Fruit fly (Drosophila melanogaster) whole organism, prepupa: Measurements from ENCODE around the gene CG15696.

Source experiments
- Blimp-1 ChIP-seq: fragments of 200-800 bp; sonication (Bioruptor generic); optimal IDR thresholded peaks from 3 replicates; lab custom pipeline; 2017; ENCODE audit warnings: missing biosample characterization, missing genetic modification characterization, mild to moderate bottlenecking, moderate library complexity, missing genetic modification reagents
- CG10631 ChIP-seq: fragments of 200-800 bp; sonication (Bioruptor generic); optimal IDR thresholded peaks from 2 replicates; lab custom pipeline; 2016; ENCODE audit warnings: missing biosample characterization, missing genetic modification characterization
- CG10669 ChIP-seq: fragments of 200-800 bp; sonication (Bioruptor generic); optimal IDR thresholded peaks from 3 replicates; lab custom pipeline; 2018; ENCODE audit warnings: missing biosample characterization, mild to moderate bottlenecking, missing genetic modification characterization, moderate library complexity
- CG11294 ChIP-seq: fragments of 200-800 bp; sonication (Bioruptor generic); IDR thresholded peaks from 2 replicates; pipeline ENCODE4 v1.3.6; 2022; ENCODE audit warnings: missing biosample characterization, missing genetic modification characterization
- CG11762 ChIP-seq: fragments of 200-800 bp; sonication (Bioruptor generic); optimal IDR thresholded peaks from 3 replicates; lab custom pipeline; 2016; ENCODE audit warnings: missing biosample characterization, missing genetic modification characterization; ENCODE audit not compliant: insufficient read depth
- CG11902 ChIP-seq: fragments of 200-800 bp; sonication (Bioruptor generic); optimal IDR thresholded peaks from 3 replicates; lab custom pipeline; 2016; ENCODE audit warnings: missing biosample characterization, missing genetic modification characterization
- CG15336 ChIP-seq: fragments of 200-800 bp; sonication (Bioruptor generic); IDR thresholded peaks from 2 replicates; pipeline ENCODE4 v1.3.6; 2022; ENCODE audit warnings: missing biosample characterization, missing genetic modification characterization
- CG1621 ChIP-seq: fragments of 200-800 bp; sonication (Bioruptor generic); optimal IDR thresholded peaks from 3 replicates; lab custom pipeline; 2018; ENCODE audit warnings: missing biosample characterization, mild to moderate bottlenecking, missing genetic modification characterization
- CG3032 ChIP-seq: fragments of 200-800 bp; optimal IDR thresholded peaks from 2 replicates; lab custom pipeline; 2019; ENCODE audit warnings: missing biosample characterization, mild to moderate bottlenecking, missing genetic modification characterization, moderate library complexity
- CG3919 ChIP-seq: fragments of 200-800 bp; sonication (Bioruptor generic); optimal IDR thresholded peaks from 3 replicates; lab custom pipeline; 2016; ENCODE audit warnings: missing biosample characterization, missing genetic modification characterization
- CG4318 ChIP-seq: fragments of 200-800 bp; sonication (Bioruptor generic); optimal IDR thresholded peaks from 3 replicates; lab custom pipeline; 2017; ENCODE audit warnings: missing biosample characterization, mild to moderate bottlenecking, missing genetic modification characterization
- CG6163 ChIP-seq: fragments of 200-800 bp; sonication (Bioruptor generic); IDR thresholded peaks from 3 replicates; pipeline ENCODE4 v1.3.6; 2022; ENCODE audit warnings: missing biosample characterization, missing genetic modification characterization
- CG6808 ChIP-seq: fragments of 200-800 bp; sonication (Bioruptor generic); optimal IDR thresholded peaks from 3 replicates; lab custom pipeline; 2017; ENCODE audit warnings: missing biosample characterization, missing genetic modification characterization, mild to moderate bottlenecking, moderate library complexity, missing genetic modification reagents
- CG6854 ChIP-seq: fragments of 200-800 bp; sonication (Bioruptor generic); optimal IDR thresholded peaks from 2 replicates; lab custom pipeline; 2017; ENCODE audit warnings: missing biosample characterization, mild to moderate bottlenecking, missing genetic modification characterization
- CG7368 ChIP-seq: fragments of 200-800 bp; sonication (Bioruptor generic); optimal IDR thresholded peaks from 3 replicates; lab custom pipeline; 2016; ENCODE audit warnings: missing biosample characterization, missing genetic modification characterization
- CG8119 ChIP-seq: fragments of 200-800 bp; sonication (Bioruptor generic); IDR thresholded peaks from 3 replicates; pipeline ENCODE4 v1.3.6; 2022; ENCODE audit warnings: missing biosample characterization, missing genetic modification characterization
- CG8319 ChIP-seq: fragments of 200-800 bp; sonication (Bioruptor generic); optimal IDR thresholded peaks from 3 replicates; lab custom pipeline; 2016; ENCODE audit warnings: missing biosample characterization, missing genetic modification characterization
- Eip75B ChIP-seq: fragments of 200-800 bp; sonication (Bioruptor generic); optimal IDR thresholded peaks from 3 replicates; lab custom pipeline; 2016; ENCODE audit warnings: missing biosample characterization, missing genetic modification characterization
- Eip78C ChIP-seq: fragments of 200-800 bp; sonication (Bioruptor generic); peaks from one replicate; lab custom pipeline; 2016; ENCODE audit warnings: missing biosample characterization, missing genetic modification characterization
- Eip93F ChIP-seq: fragments of 200-800 bp; sonication (Bioruptor generic); optimal IDR thresholded peaks from 2 replicates; lab custom pipeline; 2016; ENCODE audit warnings: missing biosample characterization, mild to moderate bottlenecking, missing genetic modification characterization
- Ets21C ChIP-seq: fragments of 200-800 bp; sonication (Bioruptor generic); optimal IDR thresholded peaks from 3 replicates; lab custom pipeline; 2016; ENCODE audit warnings: missing biosample characterization, missing genetic modification characterization
- Ets96B ChIP-seq: fragments of 200-800 bp; optimal IDR thresholded peaks from 2 replicates; lab custom pipeline; 2019; ENCODE audit warnings: missing biosample characterization, mild to moderate bottlenecking, missing genetic modification characterization, moderate library complexity
- Gug ChIP-seq: fragments of 200-800 bp; sonication (Bioruptor generic); IDR thresholded peaks from 2 replicates; pipeline ENCODE4 v1.3.6; 2022; ENCODE audit warnings: missing biosample characterization, missing genetic modification characterization
- Hr38 ChIP-seq: sonication (Bioruptor generic); optimal IDR thresholded peaks from 2 replicates; lab custom pipeline; 2016; ENCODE audit warnings: missing biosample characterization, missing genetic modification characterization
- Hr4 ChIP-seq: fragments of 200-800 bp; sonication (Bioruptor generic); optimal IDR thresholded peaks from 3 replicates; lab custom pipeline; 2016; ENCODE audit warnings: missing biosample characterization, missing genetic modification characterization
- Met ChIP-seq: fragments of 200-800 bp; sonication (Bioruptor generic); optimal IDR thresholded peaks from 3 replicates; lab custom pipeline; 2016; ENCODE audit warnings: missing biosample characterization, missing genetic modification characterization
- OdsH ChIP-seq: fragments of 200-800 bp; sonication (Bioruptor generic); optimal IDR thresholded peaks from 3 replicates; lab custom pipeline; 2016; ENCODE audit warnings: missing biosample characterization, missing genetic modification characterization
- Smox ChIP-seq: fragments of 200-800 bp; sonication (Bioruptor generic); optimal IDR thresholded peaks from 3 replicates; lab custom pipeline; 2016; ENCODE audit warnings: missing biosample characterization, missing genetic modification characterization
- Sox102F ChIP-seq: fragments of 200-800 bp; sonication (Bioruptor generic); optimal IDR thresholded peaks from 2 replicates; lab custom pipeline; 2016; ENCODE audit warnings: missing biosample characterization, mild to moderate bottlenecking, missing genetic modification characterization
- Sox14 ChIP-seq: fragments of 200-800 bp; sonication (Bioruptor generic); optimal IDR thresholded peaks from 3 replicates; lab custom pipeline; 2016; ENCODE audit warnings: missing biosample characterization, missing genetic modification characterization
- acj6 ChIP-seq: fragments of 200-800 bp; sonication (Bioruptor generic); optimal IDR thresholded peaks from 3 replicates; lab custom pipeline; 2016; ENCODE audit warnings: missing biosample characterization, missing genetic modification characterization
- cyc ChIP-seq: fragments of 200-800 bp; sonication (Bioruptor generic); optimal IDR thresholded peaks from 3 replicates; lab custom pipeline; 2016; ENCODE audit warnings: missing biosample characterization, missing genetic modification characterization
- dsx ChIP-seq: fragments of 200-800 bp; optimal IDR thresholded peaks from 3 replicates; lab custom pipeline; 2019; ENCODE audit warnings: missing biosample characterization, mild to moderate bottlenecking, missing genetic modification characterization, moderate library complexity; ENCODE audit not compliant: poor library complexity, severe bottlenecking
- eg ChIP-seq: fragments of 200-800 bp; sonication (Bioruptor generic); IDR thresholded peaks from 3 replicates; pipeline ENCODE4 v1.3.6; 2022; ENCODE audit warnings: missing biosample characterization, missing genetic modification characterization
- esn ChIP-seq: fragments of 200-800 bp; sonication (Bioruptor generic); optimal IDR thresholded peaks from 2 replicates; lab custom pipeline; 2016; ENCODE audit warnings: missing biosample characterization, mild to moderate bottlenecking, missing genetic modification characterization, moderate library complexity
- fd59A ChIP-seq: fragments of 200-800 bp; sonication (Bioruptor generic); optimal IDR thresholded peaks from 2 replicates; lab custom pipeline; 2017; ENCODE audit warnings: missing biosample characterization, mild to moderate bottlenecking, missing genetic modification characterization, missing genetic modification reagents
- fkh ChIP-seq: fragments of 200-800 bp; sonication (Bioruptor generic); optimal IDR thresholded peaks from 3 replicates; lab custom pipeline; 2017; ENCODE audit warnings: missing biosample characterization, mild to moderate bottlenecking, missing genetic modification characterization, moderate library complexity
- lz ChIP-seq: fragments of 200-800 bp; sonication (Bioruptor generic); optimal IDR thresholded peaks from 3 replicates; lab custom pipeline; 2016; ENCODE audit warnings: missing biosample characterization, missing genetic modification characterization
- net ChIP-seq: fragments of 200-800 bp; sonication (Bioruptor generic); optimal IDR thresholded peaks from 3 replicates; lab custom pipeline; 2016; ENCODE audit warnings: missing biosample characterization, missing genetic modification characterization
- pdm3 ChIP-seq: fragments of 200-800 bp; sonication (Bioruptor generic); optimal IDR thresholded peaks from 3 replicates; lab custom pipeline; 2016; ENCODE audit warnings: missing biosample characterization, missing genetic modification characterization
- salr ChIP-seq, 2 experiments: fragments of 200-800 bp; sonication (Bioruptor generic); optimal IDR thresholded peaks; 3 replicates each; lab custom pipeline; 2016 to 2018; ENCODE audit warnings: missing biosample characterization in 2 of 2, missing genetic modification characterization in 2 of 2, mild to moderate bottlenecking in 1 of 2
- spab ChIP-seq: fragments of 200-800 bp; sonication (Bioruptor generic); optimal IDR thresholded peaks from 2 replicates; lab custom pipeline; 2017; ENCODE audit warnings: missing biosample characterization, mild to moderate bottlenecking, missing genetic modification characterization, missing genetic modification reagents
- ss ChIP-seq, 2 experiments: fragments of 200-800 bp; sonication (Bioruptor generic); optimal IDR thresholded peaks; 2 replicates in 1 of 2; 3 replicates in 1 of 2; lab custom pipeline; 2017 to 2018; ENCODE audit warnings: mild to moderate bottlenecking in 2 of 2, missing biosample characterization in 2 of 2, missing genetic modification characterization in 2 of 2, moderate library complexity in 1 of 2
- svp ChIP-seq: fragments of 200-800 bp; sonication (Bioruptor generic); peaks from one replicate; lab custom pipeline; 2016; ENCODE audit warnings: missing biosample characterization, missing genetic modification characterization
- topi ChIP-seq: fragments of 200-800 bp; sonication (Bioruptor generic); optimal IDR thresholded peaks from 3 replicates; lab custom pipeline; 2016; ENCODE audit warnings: missing biosample characterization, missing genetic modification characterization
- vri ChIP-seq: fragments of 200-800 bp; sonication (Bioruptor generic); optimal IDR thresholded peaks from 3 replicates; lab custom pipeline; 2016; ENCODE audit warnings: missing biosample characterization, mild to moderate bottlenecking, missing genetic modification characterization

The CG15696 gene

dm6 chr3R:20833664-20834063 lies 13.2 kb upstream of the CG15696 start (continued):
- TF ChIP-seq OdsH (GFP tag; lab: Kevin White, UChicago) (peak; percentile 55), dsx (no peak), net (GFP tag; lab: Kevin White, UChicago) (no peak), ss (GFP tag; optimal IDR thresholded peaks at IDR 0.05; lab: Kevin White, UChicago) (no peak), svp (GFP tag; lab: Kevin White, UChicago) (peak; percentile 80), CG11294 (GFP tag; lab: Robert Waterston, UW) (no peak), CG8319 (no peak), lz (GFP tag; lab: Kevin White, UChicago) (peak; percentile 15), Eip78C (GFP tag; lab: Kevin White, UChicago) (peak; percentile 85), Hr38 (GFP tag; lab: Kevin White, UChicago) (no peak), Blimp-1 (GFP tag; lab: Kevin White, UChicago) (no peak), vri (GFP tag; lab: Kevin White, UChicago) (no peak), CG11762 (no peak), eg (peak; percentile 50; the same call in 1 of the 3 replicates), CG11902 (GFP tag; lab: Kevin White, UChicago) (no peak), fd59A (GFP tag; lab: Kevin White, UChicago) (no peak), salr (GFP tag; optimal IDR thresholded peaks at IDR 0.05; lab: Kevin White, UChicago) (peak in 1 of 2 experiments; percentile 7), Ets96B (tag; lab: Kevin White, UChicago) (no peak), CG10669 (GFP tag; lab: Kevin White, UChicago) (peak; percentile 28)

DNA sequence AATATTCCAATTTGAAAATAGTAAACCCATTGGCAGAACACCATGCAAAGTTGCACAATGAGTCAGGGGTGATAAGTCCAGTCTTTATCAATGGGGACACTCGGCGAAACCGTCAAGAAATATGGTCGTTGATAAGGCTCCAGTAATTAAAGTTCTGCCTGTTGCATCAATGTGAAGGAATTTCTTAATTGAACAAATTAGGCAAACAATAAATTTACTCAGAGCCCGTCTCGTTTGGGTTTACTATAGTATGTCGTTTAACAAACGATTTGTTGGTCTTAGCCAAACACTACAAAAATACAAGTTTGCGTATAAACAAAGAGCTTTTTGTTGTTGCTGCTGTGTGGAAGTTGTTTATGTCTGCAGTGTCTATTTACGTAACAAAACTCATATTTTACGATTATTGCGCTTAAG lies 12.1 kb upstream of the CG15696 start:
- TF ChIP-seq fkh (GFP tag; lab: Kevin White, UChicago) = peak; percentile 94
- TF ChIP-seq vri (GFP tag; lab: Kevin White, UChicago) = peak; percentile 53
- peak; percentile 5 for TF ChIP-seq Eip78C (GFP tag; lab: Kevin White, UChicago)
- TF ChIP-seq Gug (GFP tag; lab: Robert Waterston, UW) = no peak
- TF ChIP-seq Ets96B (tag; lab: Kevin White, UChicago) = no peak

DNA sequence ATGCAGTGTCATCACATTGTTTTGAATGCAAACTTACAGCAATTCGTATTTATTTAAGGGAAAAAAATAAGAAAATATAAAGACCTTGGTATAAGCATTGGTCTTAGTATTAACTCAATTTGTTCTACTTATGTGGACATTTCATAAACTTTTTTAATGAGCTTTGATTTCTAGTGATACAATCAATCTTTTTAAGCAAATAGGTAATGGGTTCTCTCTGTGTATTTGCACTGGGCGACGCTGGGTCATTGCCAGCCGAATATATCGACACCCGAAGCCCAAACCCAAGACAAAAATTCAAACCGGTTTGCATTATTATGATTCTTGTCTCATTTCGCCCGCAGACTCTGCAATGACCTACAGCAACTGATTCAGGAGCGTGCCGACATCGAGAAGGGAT lies 11.3 kb upstream of the CG15696 start:
- TF ChIP-seq Ets96B (tag; lab: Kevin White, UChicago) (no peak), Eip93F (GFP tag; lab: Kevin White, UChicago) (no peak), cyc (GFP tag; lab: Kevin White, UChicago) (peak; percentile 12), CG6163 (GFP tag; lab: Robert Waterston, UW) (peak; percentile 30; the same call in 1 of the 3 replicates), Ets21C (GFP tag; lab: Kevin White, UChicago) (no peak), Hr4 (GFP tag; lab: Kevin White, UChicago) (peak; percentile 13), CG11902 (GFP tag; lab: Kevin White, UChicago) (no peak), svp (GFP tag; lab: Kevin White, UChicago) (peak; percentile 75), CG3032 (tag; lab: Kevin White, UChicago) (no peak), dsx (no peak), salr (GFP tag; optimal IDR thresholded peaks at IDR 0.05; lab: Kevin White, UChicago) (no peak), CG10631 (no peak), Met (GFP tag; lab: Kevin White, UChicago) (peak; percentile 6), Blimp-1 (GFP tag; lab: Kevin White, UChicago) (no peak), esn (GFP tag; lab: Kevin White, UChicago) (peak; percentile 16), spab (GFP tag; lab: Kevin White, UChicago) (no peak), eg (no peak), CG4318 (no peak), lz (GFP tag; lab: Kevin White, UChicago) (no peak), CG1621 (tag; lab: Kevin White, UChicago) (no peak), acj6 (peak; percentile 6), OdsH (GFP tag; lab: Kevin White, UChicago) (no peak), Sox102F (peak; percentile 18), CG7368 (GFP tag; lab: Kevin White, UChicago) (no peak), pdm3 (GFP tag; lab: Kevin White, UChicago) (peak; percentile 6), Hr38 (GFP tag; lab: Kevin White, UChicago) (no peak), Smox (GFP tag; lab: Kevin White, UChicago) (peak; percentile 24), fd59A (GFP tag; lab: Kevin White, UChicago) (no peak), topi (GFP tag; lab: Kevin White, UChicago) (peak; percentile 1), CG15336 (GFP tag; lab: Robert Waterston, UW) (no peak), Sox14 (GFP tag; lab: Kevin White, UChicago) (no peak), CG6808 (no peak), Eip75B (GFP tag; lab: Kevin White, UChicago) (no peak), CG8119 (GFP tag; lab: Robert Waterston, UW) (no peak), CG6854 (peak; percentile 65), CG3919 (GFP tag; lab: Kevin White, UChicago) (peak; percentile 23), vri (GFP tag; lab: Kevin White, UChicago) (no peak), CG8319 (no peak)
